Fruit fly (Drosophila melanogaster): ENCODE results near the gene phol.

phol gene

DNA sequence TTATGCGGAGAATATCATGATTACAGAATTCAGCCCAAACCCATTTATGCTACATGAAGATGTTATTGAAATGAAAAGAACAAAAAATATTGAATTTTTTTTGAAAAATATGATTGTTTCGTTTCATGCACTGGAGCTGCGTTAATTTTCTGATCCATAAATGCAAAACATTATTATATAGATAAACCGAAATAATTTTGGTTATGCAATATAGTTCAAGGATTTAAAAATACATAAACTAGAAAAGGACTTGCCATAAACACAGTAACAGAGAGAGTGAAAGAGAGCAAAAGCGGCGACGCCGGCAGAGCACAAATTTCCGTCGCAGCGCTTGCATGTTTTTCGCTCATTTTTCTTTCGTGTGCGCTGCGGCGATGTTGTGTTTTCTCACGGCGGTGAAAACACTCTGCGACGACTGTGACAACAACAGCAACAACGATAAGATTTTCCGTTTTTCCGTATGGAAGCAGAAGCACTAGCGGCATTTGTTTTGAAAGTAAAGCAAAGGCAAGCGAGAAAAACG is 6.2 kb upstream of the phol start (continued):
- TF ChIP-seq lz (GFP tag; optimal IDR thresholded peaks at IDR 0.05) (peak; percentile 90), Met (GFP tag; optimal IDR thresholded peaks at IDR 0.05) (peak; percentile 90), CG6276 (GFP tag; optimal IDR thresholded peaks at IDR 0.05) (peak; percentile 97), Sox14 (GFP tag; optimal IDR thresholded peaks at IDR 0.05) (peak; percentile 86), Lpt (GFP tag; optimal IDR thresholded peaks at IDR 0.05) (peak; percentile 92), CG6854 (GFP tag; optimal IDR thresholded peaks at IDR 0.05) (peak; percentile 85), Ets21C (GFP tag; optimal IDR thresholded peaks at IDR 0.05) (peak; percentile 76), dac (GFP tag; optimal IDR thresholded peaks at IDR 0.05) (peak; percentile 89), fd85E (GFP tag; optimal IDR thresholded peaks at IDR 0.05) (peak; percentile 83)

DNA sequence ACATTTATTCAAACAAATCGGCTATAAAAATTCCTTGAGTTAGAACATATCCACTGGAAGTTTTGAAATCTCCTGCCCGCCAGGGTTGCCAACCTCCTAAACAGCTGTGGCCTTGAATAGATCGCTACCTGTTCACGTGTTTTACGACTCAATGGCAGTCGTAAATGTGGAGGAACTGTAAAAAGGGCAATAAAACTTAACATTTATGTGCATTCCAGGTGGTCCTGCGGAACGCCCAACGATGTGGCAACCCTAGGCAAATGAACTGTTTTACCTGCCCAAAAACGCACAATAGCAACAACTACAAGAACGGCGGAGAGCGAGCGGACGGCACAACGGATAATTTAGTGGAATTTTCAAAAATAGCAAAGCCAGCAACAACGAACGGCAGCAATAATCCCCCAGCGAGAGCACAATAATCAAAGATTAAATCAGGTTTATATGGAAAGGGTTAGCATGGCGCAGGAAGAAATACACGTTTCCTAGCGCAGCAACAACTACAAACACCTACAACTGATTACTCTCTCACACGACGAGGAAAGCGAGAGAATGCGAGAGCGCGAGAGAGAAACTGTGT is 5.7 kb upstream of the phol start:
- TF ChIP-seq esn (GFP tag; optimal IDR thresholded peaks at IDR 0.05) (no peak), CG11294 (GFP tag; IDR thresholded peaks at IDR 0.05) (peak; percentile 36; the same call in 1 of the 2 replicates), Blimp-1 (GFP tag; optimal IDR thresholded peaks at IDR 0.05) (no peak), Smox (GFP tag; optimal IDR thresholded peaks at IDR 0.05) (no peak), achi (GFP tag; optimal IDR thresholded peaks at IDR 0.05) (no peak), dsx (GFP tag; optimal IDR thresholded peaks at IDR 0.05; ENCODE audit: poor library complexity, severe bottlenecking) (no peak), Sox102F (GFP tag; optimal IDR thresholded peaks at IDR 0.05) (no peak), CG6854 (GFP tag; optimal IDR thresholded peaks at IDR 0.05) (no peak), CG9139 (GFP tag; optimal IDR thresholded peaks at IDR 0.05) (no peak), Met (GFP tag; optimal IDR thresholded peaks at IDR 0.05) (no peak), salr (GFP tag; optimal IDR thresholded peaks at IDR 0.05) (peak in 1 of 2 experiments; percentile 7), CG3032 (tag; optimal IDR thresholded peaks at IDR 0.05) (no peak), cyc (GFP tag; optimal IDR thresholded peaks at IDR 0.05) (no peak), CG15336 (GFP tag; IDR thresholded peaks at IDR 0.05) (peak; percentile 6; the same call in 1 of the 2 replicates), fkh (GFP tag; optimal IDR thresholded peaks at IDR 0.05) (no peak), eg (GFP tag; IDR thresholded peaks at IDR 0.05) (peak; percentile 62), spab (GFP tag; optimal IDR thresholded peaks at IDR 0.05) (no peak), Hr39 (GFP tag; optimal IDR thresholded peaks at IDR 0.05) (peak; percentile 50), CG6276 (GFP tag; optimal IDR thresholded peaks at IDR 0.05) (no peak), Sox15 (GFP tag; optimal IDR thresholded peaks at IDR 0.05) (no peak), Eip75B (GFP tag; optimal IDR thresholded peaks at IDR 0.05) (no peak), CG6792 (GFP tag; optimal IDR thresholded peaks at IDR 0.05) (no peak), CG10669 (GFP tag; optimal IDR thresholded peaks at IDR 0.05) (peak; percentile 23), svp (GFP tag) (no peak), dac (GFP tag; optimal IDR thresholded peaks at IDR 0.05) (no peak), ss (GFP tag; optimal IDR thresholded peaks at IDR 0.05) (no peak), CG34406 (GFP tag; optimal IDR thresholded peaks at IDR 0.05) (no peak), acj6 (GFP tag; optimal IDR thresholded peaks at IDR 0.05) (no peak), CG1621 (tag; optimal IDR thresholded peaks at IDR 0.05) (peak; percentile 47), Sox14 (GFP tag; optimal IDR thresholded peaks at IDR 0.05) (peak; percentile 4), Eip78C (GFP tag) (no peak), pdm3 (GFP tag; optimal IDR thresholded peaks at IDR 0.05) (no peak), OdsH (GFP tag; optimal IDR thresholded peaks at IDR 0.05) (no peak), CG4318 (GFP tag; optimal IDR thresholded peaks at IDR 0.05) (no peak), fd85E (GFP tag; optimal IDR thresholded peaks at IDR 0.05) (no peak), lz (GFP tag; optimal IDR thresholded peaks at IDR 0.05) (no peak), Ets96B (tag; optimal IDR thresholded peaks at IDR 0.05) (peak; percentile 27), CG7368 (GFP tag; optimal IDR thresholded peaks at IDR 0.05) (no peak), Eip93F (GFP tag; optimal IDR thresholded peaks at IDR 0.05) (no peak), vri (GFP tag; optimal IDR thresholded peaks at IDR 0.05) (no peak), CG32006 (GFP tag; optimal IDR thresholded peaks at IDR 0.05) (no peak), Lpt (GFP tag; optimal IDR thresholded peaks at IDR 0.05) (no peak), CG6163 (GFP tag; IDR thresholded peaks at IDR 0.05) (peak; percentile 43; the same call in 1 of the 3 replicates), Ets21C (GFP tag; optimal IDR thresholded peaks at IDR 0.05) (no peak), CG3919 (GFP tag; optimal IDR thresholded peaks at IDR 0.05) (no peak), CG11902 (GFP tag; optimal IDR thresholded peaks at IDR 0.05) (no peak), Hr4 (GFP tag; optimal IDR thresholded peaks at IDR 0.05) (no peak), Hr38 (GFP tag; optimal IDR thresholded peaks at IDR 0.05) (no peak)

Data from whole organism, prepupa.